Worm (Caenorhabditis elegans) whole organism, L1 larva: ENCODE results near the gene lin-8.

Experiments used
- C04F5.9 ChIP-seq: sonication (generic microtip); optimal IDR thresholded peaks from 2 replicates; lab custom pipeline; 2016; ENCODE audit warnings: missing genetic modification characterization, missing compliant biosample characterization
- C34B4.2 ChIP-seq: sonication (generic microtip); optimal IDR thresholded peaks from 2 replicates; lab custom pipeline; 2017; ENCODE audit warnings: mild to moderate bottlenecking, missing genetic modification characterization, missing compliant biosample characterization
- alr-1 ChIP-seq: fragments of 200-800 bp; sonication (Bioruptor generic); optimal IDR thresholded peaks from 2 replicates; lab custom pipeline; 2018; ENCODE audit warnings: borderline replicate concordance, mild to moderate bottlenecking, missing genetic modification characterization, missing compliant biosample characterization
- ama-1 ChIP-seq: fragments of 150-350 bp; optimal IDR thresholded peaks from 2 replicates; lab custom pipeline; 2014
- blmp-1 ChIP-seq: fragments of 150-350 bp; optimal IDR thresholded peaks from 2 replicates; lab custom pipeline; 2014; ENCODE audit warnings: missing biosample characterization, missing genetic modification characterization
- ceh-8 ChIP-seq: fragments of 200-800 bp; sonication (Bioruptor generic); optimal IDR thresholded peaks from 2 replicates; lab custom pipeline; 2018; ENCODE audit warnings: mild to moderate bottlenecking, missing genetic modification characterization, moderate library complexity, missing compliant biosample characterization
- ceh-88 ChIP-seq: fragments of 200-800 bp; sonication (Bioruptor generic); IDR thresholded peaks from 2 replicates; pipeline ENCODE4 v1.3.6; 2022; ENCODE audit warnings: missing genetic modification characterization, missing compliant biosample characterization
- efl-1 ChIP-seq, 4 experiments: fragments of 150-350 bp; optimal IDR thresholded peaks in 3 of 4; peaks in 1 of 4; 1 replicate in 1 of 4; 2 replicates in 3 of 4; lab custom pipeline; 2014; ENCODE audit warnings: missing biosample characterization in 2 of 4, missing genetic modification characterization in 2 of 4, missing genetic modification reagents in 2 of 4
- egl-13 ChIP-seq: sonication (generic microtip); optimal IDR thresholded peaks from 2 replicates; lab custom pipeline; 2016; ENCODE audit warnings: missing genotype, missing genetic modification reagents, missing genetic modification characterization, missing compliant biosample characterization
- egl-27 ChIP-seq, 2 experiments: fragments of 150-350 bp in 1 of 2; sonication (generic microtip); optimal IDR thresholded peaks; 3 replicates each; lab custom pipeline; 2017 to 2018; ENCODE audit warnings: missing biosample characterization in 2 of 2, missing genetic modification characterization in 2 of 2, missing genetic modification reagents in 2 of 2
- elt-2 ChIP-seq: sonication (generic microtip); optimal IDR thresholded peaks from 2 replicates; lab custom pipeline; 2016; ENCODE audit warnings: missing genetic modification characterization, mild to moderate bottlenecking, inconsistent platforms, missing compliant biosample characterization, missing genetic modification reagents
- fkh-4 ChIP-seq: sonication (generic microtip); optimal IDR thresholded peaks from 2 replicates; lab custom pipeline; 2016; ENCODE audit warnings: missing compliant biosample characterization, missing genetic modification characterization, borderline replicate concordance
- grh-1 ChIP-seq: fragments of 200-800 bp; sonication (Bioruptor generic); IDR thresholded peaks from 2 replicates; pipeline ENCODE4 v1.3.6; 2022; ENCODE audit warnings: missing genetic modification reagents, missing genetic modification characterization, missing compliant biosample characterization
- hlh-17 ChIP-seq: fragments of 200-800 bp; sonication (Bioruptor generic); optimal IDR thresholded peaks from 2 replicates; lab custom pipeline; 2018; ENCODE audit warnings: missing genetic modification characterization, mild to moderate bottlenecking, missing compliant biosample characterization, moderate library complexity, borderline replicate concordance
- hlh-4 ChIP-seq: sonication (generic microtip); optimal IDR thresholded peaks from 2 replicates; lab custom pipeline; 2016; ENCODE audit warnings: mild to moderate bottlenecking, missing genetic modification characterization, missing compliant biosample characterization
- hpl-2 ChIP-seq: fragments of 150-350 bp; optimal IDR thresholded peaks from 2 replicates; lab custom pipeline; 2014; ENCODE audit warnings: missing biosample characterization, missing genetic modification reagents, missing genetic modification characterization
- jun-1 ChIP-seq: fragments of 150-350 bp; optimal IDR thresholded peaks from 2 replicates; lab custom pipeline; 2014; ENCODE audit warnings: missing biosample characterization, missing genetic modification reagents, missing genetic modification characterization
- lin-13 ChIP-seq: fragments of 150-350 bp; optimal IDR thresholded peaks from 2 replicates; lab custom pipeline; 2014; ENCODE audit warnings: missing biosample characterization, missing genetic modification reagents, missing genetic modification characterization
- lin-15B ChIP-seq: fragments of 150-350 bp; sonication (generic microtip); optimal IDR thresholded peaks from 3 replicates; lab custom pipeline; 2014; ENCODE audit warnings: missing biosample characterization, missing genetic modification characterization
- lin-39 ChIP-seq: fragments of 150-350 bp; optimal IDR thresholded peaks from 2 replicates; lab custom pipeline; 2014; ENCODE audit warnings: missing biosample characterization, missing genetic modification reagents, missing genetic modification characterization
- lsy-2 ChIP-seq, 2 experiments: fragments of 150-350 bp; optimal IDR thresholded peaks; 2 replicates each; lab custom pipeline; 2014; ENCODE audit warnings: missing biosample characterization in 2 of 2, missing genetic modification characterization in 2 of 2
- mdl-1 ChIP-seq, 2 experiments: fragments of 150-350 bp; optimal IDR thresholded peaks; 2 replicates each; lab custom pipeline; 2014 to 2017; ENCODE audit warnings: missing biosample characterization in 2 of 2, missing genetic modification characterization in 2 of 2, inconsistent platforms in 1 of 2
- mef-2 ChIP-seq: fragments of 150-350 bp; optimal IDR thresholded peaks from 2 replicates; lab custom pipeline; 2014; ENCODE audit warnings: missing biosample characterization, missing genetic modification characterization
- nhr-11 ChIP-seq: fragments of 150-350 bp; optimal IDR thresholded peaks from 2 replicates; lab custom pipeline; 2014; ENCODE audit warnings: missing biosample characterization, missing genetic modification characterization
- nhr-12 ChIP-seq: sonication (generic microtip); optimal IDR thresholded peaks from 2 replicates; lab custom pipeline; 2017; ENCODE audit warnings: missing biosample characterization, missing genetic modification characterization
- nhr-19 ChIP-seq: fragments of 200-800 bp; sonication (Bioruptor generic); conservative IDR thresholded peaks from 2 replicates; pipeline ENCODE4 v1.3.6; 2022; ENCODE audit warnings: missing genetic modification characterization, missing compliant biosample characterization
- nhr-28 ChIP-seq: fragments of 150-350 bp; optimal IDR thresholded peaks from 2 replicates; lab custom pipeline; 2014; ENCODE audit warnings: missing biosample characterization, missing genetic modification characterization
- nhr-76 ChIP-seq: sonication (generic microtip); optimal IDR thresholded peaks from 2 replicates; lab custom pipeline; 2017; ENCODE audit warnings: missing biosample characterization, missing genetic modification characterization
- nhr-84 ChIP-seq: sonication (generic microtip); optimal IDR thresholded peaks from 2 replicates; lab custom pipeline; 2017; ENCODE audit warnings: missing biosample characterization, missing genetic modification characterization
- nhr-90 ChIP-seq: sonication (generic microtip); optimal IDR thresholded peaks from 2 replicates; lab custom pipeline; 2016; ENCODE audit warnings: mild to moderate bottlenecking, missing genetic modification characterization, missing compliant biosample characterization; ENCODE audit not compliant: poor library complexity
- pag-3 ChIP-seq: sonication (generic microtip); optimal IDR thresholded peaks from 2 replicates; lab custom pipeline; 2017; ENCODE audit warnings: missing genetic modification characterization, mild to moderate bottlenecking, missing compliant biosample characterization, antibody characterized with exemption, borderline replicate concordance; ENCODE audit not compliant: insufficient read depth
- pqm-1 ChIP-seq: sonication (generic microtip); optimal IDR thresholded peaks from 3 replicates; lab custom pipeline; 2017; ENCODE audit warnings: missing biosample characterization, missing genetic modification characterization
- skn-1 ChIP-seq: fragments of 150-350 bp; optimal IDR thresholded peaks from 2 replicates; lab custom pipeline; 2014; ENCODE audit warnings: missing biosample characterization, missing genetic modification characterization
- snu-23 ChIP-seq: sonication (generic microtip); optimal IDR thresholded peaks from 2 replicates; lab custom pipeline; 2016; ENCODE audit warnings: missing genetic modification characterization, missing compliant biosample characterization
- sox-4 ChIP-seq: sonication (generic microtip); optimal IDR thresholded peaks from 2 replicates; lab custom pipeline; 2016; ENCODE audit warnings: missing genetic modification characterization, missing compliant biosample characterization
- sptf-1 ChIP-seq: fragments of 150-350 bp; optimal IDR thresholded peaks from 2 replicates; lab custom pipeline; 2014; ENCODE audit warnings: missing biosample characterization, missing genetic modification characterization
- swsn-7 ChIP-seq: sonication (generic microtip); optimal IDR thresholded peaks from 2 replicates; lab custom pipeline; 2016; ENCODE audit warnings: missing genetic modification characterization, missing compliant biosample characterization
- tbx-2 ChIP-seq: sonication (generic microtip); optimal IDR thresholded peaks from 2 replicates; lab custom pipeline; 2016; ENCODE audit warnings: missing genetic modification characterization, missing compliant biosample characterization
- tlp-1 ChIP-seq: fragments of 150-350 bp; optimal IDR thresholded peaks from 2 replicates; lab custom pipeline; 2014; ENCODE audit warnings: missing biosample characterization, missing genetic modification characterization
- unc-30 ChIP-seq: sonication (generic microtip); optimal IDR thresholded peaks from 2 replicates; lab custom pipeline; 2017; ENCODE audit warnings: missing biosample characterization, missing genetic modification characterization
- unc-86 ChIP-seq: sonication (generic microtip); optimal IDR thresholded peaks from 2 replicates; lab custom pipeline; 2016; ENCODE audit warnings: missing genetic modification characterization, missing compliant biosample characterization
- vab-15 ChIP-seq: sonication (generic microtip); optimal IDR thresholded peaks from 2 replicates; lab custom pipeline; 2017; ENCODE audit warnings: missing genotype, mild to moderate bottlenecking, missing genetic modification characterization, missing compliant biosample characterization
- zag-1 ChIP-seq: fragments of 150-350 bp; optimal IDR thresholded peaks from 2 replicates; lab custom pipeline; 2014; ENCODE audit warnings: missing biosample characterization, missing genetic modification characterization
- zip-4 ChIP-seq: fragments of 200-800 bp; sonication (Bioruptor generic); optimal IDR thresholded peaks from 2 replicates; lab custom pipeline; 2018; ENCODE audit warnings: mild to moderate bottlenecking, missing genetic modification characterization, moderate library complexity, missing compliant biosample characterization
- ztf-4 ChIP-seq: fragments of 150-350 bp; optimal IDR thresholded peaks from 2 replicates; lab custom pipeline; 2014; ENCODE audit warnings: missing biosample characterization, missing genetic modification characterization

The lin-8 gene

ce11 chrII:3100546-3100945 lies 43.9 kb downstream of the lin-8 start, which contains the start of gene srg-24:
TSS of gene srg-24 (minus strand) at chrII:3100646.
- no peak for TF ChIP-seq swsn-7 (tag; lab: Kevin White, UChicago)

ce11 chrII:3102018-3102417 lies 45.4 kb downstream of the lin-8 start, which contains the start of gene clec-121:
TSS of gene clec-121 (plus strand) at chrII:3102318.
- no peak for TF ChIP-seq nhr-28 (tag; lab: Kevin White, UChicago)
- no peak for TF ChIP-seq tbx-2
- TF ChIP-seq jun-1 = no peak
- TF ChIP-seq zag-1 (tag; lab: Kevin White, UChicago) = no peak
- TF ChIP-seq swsn-7 (tag; lab: Kevin White, UChicago) = no peak
- TF ChIP-seq lsy-2 (tag; optimal IDR thresholded peaks at IDR 0.05; lab: Kevin White, UChicago) = no peak
- no peak for TF ChIP-seq nhr-90 (tag; lab: Kevin White, UChicago)

ce11 chrII:3105765-3106164 lies 49.1 kb downstream of the lin-8 start, which contains the start of gene clec-122:
TSS of gene clec-122 (plus strand) at chrII:3106065.
- TF ChIP-seq ama-1 (lab: Kevin White, UChicago) (no peak), lin-39 (tag; lab: Kevin White, UChicago) (no peak), C04F5.9 (no peak), pqm-1 (no peak), nhr-84 (tag; lab: Kevin White, UChicago) (no peak), nhr-28 (tag; lab: Kevin White, UChicago) (no peak), nhr-11 (tag; lab: Kevin White, UChicago) (no peak), hlh-17 (no peak), lin-13 (GFP tag; lab: Kevin White, UChicago) (no peak), grh-1 (no peak), fkh-4 (tag; lab: Kevin White, UChicago) (no peak), ceh-88 (GFP tag; lab: Robert Waterston, UW) (no peak), unc-86 (no peak), mef-2 (tag; lab: Kevin White, UChicago) (no peak), lin-15B (tag; lab: Kevin White, UChicago) (no peak), vab-15 (tag; lab: Kevin White, UChicago) (no peak), zag-1 (tag; lab: Kevin White, UChicago) (no peak), tlp-1 (tag; lab: Kevin White, UChicago) (no peak), pag-3 (no peak)

DNA sequence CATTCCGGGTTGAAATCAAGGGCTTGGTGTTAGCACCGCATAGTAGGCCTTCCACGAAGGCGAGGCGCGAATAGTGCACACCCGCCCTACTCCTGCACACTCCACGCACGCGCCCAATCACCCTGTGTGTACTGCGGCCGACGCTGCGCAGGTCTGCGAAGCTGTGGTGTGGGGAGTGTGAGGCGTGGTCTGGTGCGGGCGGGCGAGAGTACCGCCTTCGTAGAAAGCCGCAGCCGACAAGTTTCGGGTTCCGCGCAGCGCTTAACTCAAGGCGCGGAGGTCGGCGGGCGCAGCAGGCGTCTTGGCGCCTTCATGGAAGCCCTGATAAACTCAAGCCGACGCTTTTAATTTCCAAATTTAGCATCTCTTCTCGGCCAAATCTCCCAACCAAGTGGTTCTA lies 51.5 kb downstream of the lin-8 start:
- TF ChIP-seq sptf-1 (tag; lab: Kevin White, UChicago) = no peak
- no peak for TF ChIP-seq unc-30 (tag; lab: Kevin White, UChicago)
- TF ChIP-seq mdl-1 (tag; optimal IDR thresholded peaks at IDR 0.05; lab: Kevin White, UChicago) = no peak
- no peak for TF ChIP-seq nhr-76 (tag; lab: Kevin White, UChicago)
- TF ChIP-seq unc-86 = no peak
- TF ChIP-seq nhr-28 (tag; lab: Kevin White, UChicago) = no peak
- TF ChIP-seq egl-13 (tag; lab: Kevin White, UChicago) = no peak
- no peak for TF ChIP-seq hlh-17
- no peak for TF ChIP-seq zip-4 (GFP tag; lab: Kevin White, UChicago)
- no peak for TF ChIP-seq alr-1
- no peak for TF ChIP-seq sox-4 (tag; lab: Kevin White, UChicago)
- no peak for TF ChIP-seq C34B4.2 (tag; lab: Kevin White, UChicago)
- no peak for TF ChIP-seq nhr-84 (tag; lab: Kevin White, UChicago)
- TF ChIP-seq skn-1 (tag; lab: Kevin White, UChicago) = no peak
- TF ChIP-seq hlh-4 = no peak
- TF ChIP-seq ztf-4 (tag; lab: Kevin White, UChicago) = no peak

DNA sequence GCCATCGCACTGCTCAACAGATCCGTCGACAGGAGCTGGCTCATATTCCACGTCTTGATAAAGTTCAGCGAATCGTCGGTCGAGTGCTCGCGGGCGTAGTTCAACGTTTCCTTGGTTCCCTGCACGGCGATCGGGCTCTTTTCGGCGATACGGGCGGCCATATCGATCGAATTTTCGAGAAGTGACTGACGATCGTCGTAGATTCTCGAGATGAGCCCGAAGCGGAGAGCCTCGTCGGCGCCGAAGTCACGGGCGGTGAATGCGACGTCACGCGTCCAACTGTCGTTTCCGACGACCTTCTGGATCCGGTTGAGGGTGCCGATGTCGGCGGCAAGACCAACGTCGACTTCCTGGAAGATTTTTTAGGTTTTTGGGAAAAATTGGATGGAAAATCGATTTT lies 52.9 kb downstream of the lin-8 start:
- TF ChIP-seq nhr-28 (tag; lab: Kevin White, UChicago) (no peak), blmp-1 (no peak), nhr-12 (tag; lab: Kevin White, UChicago) (no peak), sptf-1 (tag; lab: Kevin White, UChicago) (no peak), nhr-19 (GFP tag; lab: Robert Waterston, UW) (no peak), pqm-1 (no peak), egl-27 (tag; optimal IDR thresholded peaks at IDR 0.05; lab: Kevin White, UChicago) (no peak), ztf-4 (tag; lab: Kevin White, UChicago) (no peak), ceh-8 (GFP tag; lab: Kevin White, UChicago) (no peak), jun-1 (no peak), efl-1 (optimal IDR thresholded peaks at IDR 0.05; lab: Kevin White, UChicago) (no peak), efl-1 (GFP tag; optimal IDR thresholded peaks at IDR 0.05 in 1 of 2; lab: Kevin White, UChicago) (no peak), lin-13 (GFP tag; lab: Kevin White, UChicago) (no peak), tlp-1 (tag; lab: Kevin White, UChicago) (no peak), elt-2 (tag; lab: Kevin White, UChicago) (no peak), hpl-2 (GFP tag; lab: Kevin White, UChicago) (no peak), ceh-88 (GFP tag; lab: Robert Waterston, UW) (no peak), snu-23 (GFP tag; lab: Kevin White, UChicago) (no peak)
